Worm (Caenorhabditis elegans): ENCODE data around the gene C18G1.8.

DNA sequence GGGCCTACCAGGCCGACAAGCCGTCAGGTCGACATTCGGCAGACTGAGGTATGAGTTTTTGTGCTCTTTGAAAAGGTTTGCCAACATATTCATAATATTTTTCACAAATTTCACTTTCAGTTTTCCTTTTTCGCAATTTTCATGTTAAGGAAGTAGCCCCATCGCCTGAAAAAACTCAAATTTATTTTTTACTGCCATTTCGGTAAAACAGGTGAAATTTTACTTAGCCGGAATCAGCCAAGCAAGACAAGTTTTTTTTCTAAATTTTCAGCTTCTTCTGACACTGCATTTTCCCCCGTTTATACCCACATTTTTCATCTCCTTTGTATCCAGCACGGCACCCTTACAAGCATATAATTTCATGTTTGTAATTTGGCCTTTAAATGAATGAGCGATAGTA is 25.2 kb upstream of the C18G1.8 start, which contains the start of gene R02F11.11:
- TF ChIP-seq elt-1 (tag; optimal IDR thresholded peaks at IDR 0.05) (no peak), mdl-1 (tag; optimal IDR thresholded peaks at IDR 0.05) (no peak), ztf-1 (GFP tag; conservative IDR thresholded peaks at IDR 0.05) (no peak), ceh-82 (tag; optimal IDR thresholded peaks at IDR 0.05) (no peak), zag-1 (tag; optimal IDR thresholded peaks at IDR 0.05) (no peak), ceh-16 (tag; optimal IDR thresholded peaks at IDR 0.05) (no peak), aly-2 (tag; optimal IDR thresholded peaks at IDR 0.05) (no peak), egl-27 (tag; optimal IDR thresholded peaks at IDR 0.05) (no peak), nhr-77 (tag; optimal IDR thresholded peaks at IDR 0.05) (no peak), ztf-11 (tag; optimal IDR thresholded peaks at IDR 0.05) (no peak)

Data from whole organism, L2 larva.